Fruit fly (Drosophila melanogaster) Kc167 (cell line): ENCODE results near the gene CG3430.

Experiments used
- Myc ChIP-seq: fragments of >200 bp; optimal IDR thresholded peaks from 2 replicates; lab custom pipeline; 2017; ENCODE audit warnings: missing external identifiers
- Sin3A ChIP-seq: fragments of >200 bp; optimal IDR thresholded peaks from 2 replicates; lab custom pipeline; 2018; ENCODE audit warnings: missing external identifiers
- h ChIP-seq: fragments of >200 bp; optimal IDR thresholded peaks from 3 replicates; lab custom pipeline; 2018; ENCODE audit warnings: missing external identifiers
- insv ChIP-seq: fragments of >200 bp; optimal IDR thresholded peaks from 3 replicates; lab custom pipeline; 2018; ENCODE audit warnings: missing external identifiers
- psq ChIP-seq: fragments of >200 bp; optimal IDR thresholded peaks from 2 replicates; lab custom pipeline; 2017; ENCODE audit warnings: missing external identifiers
- ttk ChIP-seq: sonication (Bioruptor generic); optimal IDR thresholded peaks from 2 replicates; lab custom pipeline; 2017; ENCODE audit warnings: missing external identifiers

CG3430 gene

DNA sequence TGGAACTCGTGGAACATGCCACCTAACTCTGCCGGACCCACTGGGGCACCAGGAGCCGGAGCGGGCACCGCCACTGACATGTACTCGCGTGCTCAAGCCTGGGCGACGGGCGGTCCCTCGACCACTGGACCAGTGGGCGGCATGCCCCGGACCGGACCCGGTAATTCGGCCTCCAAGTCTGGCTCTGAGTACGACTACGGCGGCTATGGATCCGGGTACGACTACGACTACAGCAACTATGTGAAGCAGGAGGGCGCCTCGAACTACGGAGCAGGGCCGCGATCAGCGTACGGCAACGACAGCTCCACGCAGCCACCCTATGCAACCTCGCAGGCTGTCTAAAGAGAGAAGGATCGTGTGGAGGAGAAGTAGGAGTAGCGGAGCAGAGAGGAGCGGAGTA lies 31.7 kb upstream of the CG3430 start:
- no peak for TF ChIP-seq Sin3A (lab: Kevin White, UChicago)
- no peak for TF ChIP-seq insv
- no peak for TF ChIP-seq h
- no peak for TF ChIP-seq Myc (lab: Kevin White, UChicago)
- TF ChIP-seq ttk (lab: Kevin White, UChicago): no peak
- no peak for TF ChIP-seq psq

DNA sequence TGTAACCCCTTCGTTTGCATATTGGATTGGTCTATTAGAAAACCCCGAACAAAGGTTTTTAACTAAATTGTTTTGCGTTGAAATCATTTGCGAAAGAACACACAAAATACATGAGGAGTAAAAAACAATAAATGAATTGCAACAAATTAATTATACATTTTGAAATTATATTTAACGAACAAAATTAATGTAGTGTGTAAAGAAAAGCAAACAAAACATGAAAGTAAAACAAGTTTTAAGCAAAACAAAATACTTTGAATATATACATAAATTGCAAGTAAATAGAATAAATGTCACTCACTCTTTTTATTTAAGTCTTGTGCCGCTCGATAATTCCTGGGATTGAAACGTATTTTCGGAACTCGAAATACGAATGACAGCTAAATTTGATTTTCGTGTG lies 25.0 kb upstream of the CG3430 start, which contains the start of gene CG43232:
Gene CG43232, plus strand, starts transcription at position 301 of the 400 bp plus-strand sequence.
- no peak for TF ChIP-seq psq
- TF ChIP-seq Sin3A (lab: Kevin White, UChicago): no peak
- TF ChIP-seq insv: no peak
- TF ChIP-seq h: no peak
- TF ChIP-seq ttk (lab: Kevin White, UChicago): no peak
- no peak for TF ChIP-seq Myc (lab: Kevin White, UChicago)

- TF ChIP-seq ttk (lab: Kevin White, UChicago): no peak
These were observed 17.1 kb upstream of the CG3430 start for dm6 chr2L:6939698-6940097.

DNA sequence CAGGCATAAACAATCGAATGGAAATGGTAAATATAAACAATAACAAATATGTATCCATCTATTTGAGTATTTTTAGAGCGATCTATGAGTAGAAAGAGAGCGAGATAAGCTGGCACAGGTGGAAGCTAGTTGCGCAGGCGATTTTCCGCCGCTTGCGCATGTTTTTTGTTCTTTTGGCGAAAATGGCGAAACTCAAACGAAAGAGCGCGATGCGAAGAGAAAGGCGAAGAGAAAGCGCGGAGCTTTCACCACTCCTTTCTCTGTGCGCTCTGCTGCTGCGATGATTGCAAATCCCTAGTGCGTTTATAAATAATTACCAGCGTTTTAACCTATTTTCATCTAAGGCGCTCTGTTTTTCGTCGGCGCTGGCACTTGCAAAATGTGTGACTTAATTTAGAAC lies 15.1 kb upstream of the CG3430 start:
- TF ChIP-seq psq: no peak
- no peak for TF ChIP-seq h
- TF ChIP-seq Myc (lab: Kevin White, UChicago): no peak

dm6 chr2L:6942714-6943113 lies 14.1 kb upstream of the CG3430 start, which contains the start of gene CG18304:
Gene CG18304 (minus strand): TSS chr2L:6942814.
- TF ChIP-seq h: no peak
- no peak for TF ChIP-seq insv
- no peak for TF ChIP-seq psq
- no peak for TF ChIP-seq Sin3A (lab: Kevin White, UChicago)
- TF ChIP-seq Myc (lab: Kevin White, UChicago): no peak
- TF ChIP-seq ttk (lab: Kevin White, UChicago): no peak

dm6 chr2L:6945088-6945487 lies 11.7 kb upstream of the CG3430 start, which contains the start of gene Fgop2:
Gene Fgop2 (minus strand): TSS chr2L:6945289.
- TF ChIP-seq psq (no peak), Myc (lab: Kevin White, UChicago) (no peak), h (no peak), insv (no peak), ttk (lab: Kevin White, UChicago) (no peak), Sin3A (lab: Kevin White, UChicago) (no peak)

- no peak for TF ChIP-seq psq
- TF ChIP-seq h: no peak
- TF ChIP-seq Myc (lab: Kevin White, UChicago): no peak
- TF ChIP-seq insv: no peak
- TF ChIP-seq ttk (lab: Kevin White, UChicago): no peak
- no peak for TF ChIP-seq Sin3A (lab: Kevin White, UChicago)
These were observed 8.3 kb upstream of the CG3430 start, which contains the start of gene ihog for dm6 chr2L:6948540-6948942. Gene ihog (minus strand): TSS chr2L:6948808.

dm6 chr2L:6950096-6950495 lies 6.7 kb upstream of the CG3430 start, which contains the start of the genes Gas41 and SA1:
Gene Gas41 (minus strand): TSS chr2L:6950207.
Gene SA1 (plus strand): TSS chr2L:6950421.
- no peak for TF ChIP-seq insv
- TF ChIP-seq h: no peak
- TF ChIP-seq psq: no peak
- TF ChIP-seq ttk (lab: Kevin White, UChicago): no peak
- no peak for TF ChIP-seq Sin3A (lab: Kevin White, UChicago)
- TF ChIP-seq Myc (lab: Kevin White, UChicago): no peak

- no peak for TF ChIP-seq insv
- no peak for TF ChIP-seq Sin3A (lab: Kevin White, UChicago)
- TF ChIP-seq psq: no peak
- TF ChIP-seq ttk (lab: Kevin White, UChicago): no peak
- TF ChIP-seq h: no peak
- TF ChIP-seq Myc (lab: Kevin White, UChicago): no peak
These were observed 3.4 kb downstream of the CG3430 start, which contains the start of the genes Atac1 and Hmgcl for dm6 chr2L:6960165-6960564. Gene Atac1 (minus strand): TSS chr2L:6960328. Gene Hmgcl (plus strand): TSS chr2L:6960377.

DNA sequence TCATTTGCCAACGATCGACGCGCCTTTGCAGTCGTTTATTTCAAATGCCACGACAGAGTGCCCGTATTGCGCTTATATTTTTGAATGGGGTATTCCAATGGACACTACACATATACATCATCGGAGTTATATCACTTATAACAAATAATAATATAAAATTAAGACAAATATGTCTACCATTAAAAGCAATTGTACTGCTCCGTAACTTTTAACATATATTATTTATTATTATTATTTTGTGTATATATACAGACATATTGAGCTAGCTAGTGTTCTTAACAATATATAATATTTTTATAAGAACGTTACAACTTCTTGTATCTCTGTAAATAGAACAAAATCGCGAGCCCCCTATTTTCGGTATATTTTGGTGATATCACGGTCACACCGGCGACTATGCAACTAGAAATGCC lies 7.2 kb downstream of the CG3430 start, which contains the start of the genes sip2 and Coprox:
Gene sip2, minus strand, starts transcription at position 53 of the 413 bp plus-strand sequence.
Gene Coprox, plus strand, starts transcription at position 400 of the 413 bp plus-strand sequence.
- TF ChIP-seq psq: no peak
- no peak for TF ChIP-seq Sin3A (lab: Kevin White, UChicago)

- TF ChIP-seq ttk (lab: Kevin White, UChicago) (peak; percentile 17), Myc (lab: Kevin White, UChicago) (no peak), psq (no peak), Sin3A (lab: Kevin White, UChicago) (no peak), h (no peak), insv (no peak)
These were observed 7.8 kb downstream of the CG3430 start for dm6 chr2L:6964632-6965031.

DNA sequence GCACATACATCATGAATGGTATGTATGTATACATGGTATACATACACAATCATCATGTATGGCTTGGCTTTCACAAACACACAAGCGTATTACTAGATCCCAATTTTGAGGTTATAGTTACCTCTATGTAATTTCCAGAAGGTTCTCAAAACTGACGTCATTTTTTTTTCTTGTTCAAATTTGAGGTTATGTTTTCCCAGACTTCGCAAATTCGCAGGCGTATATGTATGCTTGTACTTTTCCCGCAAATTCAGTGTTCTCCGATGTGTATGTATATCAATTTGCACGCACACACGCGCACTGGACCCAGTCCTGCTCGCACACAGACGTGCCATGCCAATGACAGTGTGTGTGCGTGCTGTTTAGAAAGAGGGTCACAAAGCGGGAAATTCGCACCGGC lies 9.5 kb downstream of the CG3430 start:
- TF ChIP-seq Sin3A (lab: Kevin White, UChicago) (no peak), insv (no peak), h (no peak), Myc (lab: Kevin White, UChicago) (no peak), ttk (lab: Kevin White, UChicago) (no peak), psq (no peak)

DNA sequence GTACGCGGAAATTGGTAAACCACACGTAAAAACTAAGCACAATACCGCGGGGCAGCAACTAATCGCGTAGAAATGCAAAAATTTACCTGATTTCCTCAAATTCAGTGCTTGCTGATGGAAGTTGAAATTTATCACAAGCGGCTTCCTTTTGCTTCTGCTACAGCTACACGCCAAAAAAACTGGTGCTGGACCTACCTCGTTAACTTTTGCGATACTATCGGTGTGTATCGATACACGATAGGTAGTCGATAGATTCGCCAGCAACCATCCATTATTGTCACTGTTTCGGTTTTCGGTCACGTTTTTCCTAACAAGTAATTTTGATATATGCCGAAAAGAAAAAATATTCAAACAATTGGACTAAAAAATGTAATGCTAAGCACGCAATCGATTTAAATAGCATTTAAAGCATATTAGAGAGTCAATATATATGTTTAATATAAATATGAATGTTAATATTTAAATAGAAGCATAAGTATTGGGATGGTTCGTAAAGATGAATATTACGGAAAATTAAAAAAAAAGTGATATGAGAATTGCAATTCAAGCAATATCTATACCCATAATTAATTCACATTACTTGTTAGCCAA lies 10.7 kb downstream of the CG3430 start, which contains the start of gene Sumo:
Gene Sumo, minus strand, starts transcription at position 223 of the 591 bp plus-strand sequence.
- TF ChIP-seq Myc (lab: Kevin White, UChicago): no peak
- TF ChIP-seq ttk (lab: Kevin White, UChicago): no peak
- no peak for TF ChIP-seq insv
- TF ChIP-seq psq: no peak
- TF ChIP-seq h: no peak
- TF ChIP-seq Sin3A (lab: Kevin White, UChicago): no peak
